Fruit fly (Drosophila melanogaster) whole organism, wandering third instar larva: ENCODE results near the gene HisRS.

Experiments
- Abd-B ChIP-seq: fragments of >200 bp; optimal IDR thresholded peaks from 2 replicates; lab custom pipeline; 2017; ENCODE audit warnings: missing biosample characterization, missing genetic modification characterization
- CG32264 ChIP-seq: fragments of 200-800 bp; sonication (Bioruptor generic); optimal IDR thresholded peaks from 2 replicates; lab custom pipeline; 2016; ENCODE audit warnings: missing biosample characterization, missing genetic modification characterization
- CrebA ChIP-seq: fragments of 200-800 bp; sonication (Bioruptor generic); optimal IDR thresholded peaks from 2 replicates; lab custom pipeline; 2016; ENCODE audit warnings: missing biosample characterization, mild to moderate bottlenecking, missing genetic modification characterization, borderline replicate concordance
- Dif ChIP-seq: fragments of 200-275, 200-300 bp; sonication (Bioruptor generic); optimal IDR thresholded peaks from 2 replicates; lab custom pipeline; 2018; ENCODE audit warnings: missing biosample characterization, missing genetic modification characterization; ENCODE audit not compliant: partially characterized antibody
- HLH106 ChIP-seq: fragments of 200-800 bp; optimal IDR thresholded peaks from 3 replicates; lab custom pipeline; 2019; ENCODE audit warnings: missing biosample characterization, mild to moderate bottlenecking, missing genetic modification characterization, moderate library complexity
- Hnf4 ChIP-seq: fragments of 200-800 bp; sonication (Bioruptor generic); optimal IDR thresholded peaks from 2 replicates; lab custom pipeline; 2016; ENCODE audit warnings: missing biosample characterization, mild to moderate bottlenecking, missing genetic modification characterization
- Hr78 ChIP-seq: fragments of >200 bp; optimal IDR thresholded peaks from 2 replicates; lab custom pipeline; 2017; ENCODE audit warnings: missing biosample characterization, missing genetic modification characterization
- Jra ChIP-seq: sonication (Bioruptor generic); optimal IDR thresholded peaks from 2 replicates; lab custom pipeline; 2016; ENCODE audit warnings: missing biosample characterization, missing genetic modification characterization
- Myc ChIP-seq: fragments of >200 bp; optimal IDR thresholded peaks from 2 replicates; lab custom pipeline; 2017
- OdsH ChIP-seq: fragments of 200-800 bp; sonication (Bioruptor generic); optimal IDR thresholded peaks from 2 replicates; lab custom pipeline; 2016; ENCODE audit warnings: missing biosample characterization, mild to moderate bottlenecking, missing genetic modification characterization
- Sp1 ChIP-seq: fragments of 200-800 bp; sonication (Bioruptor generic); optimal IDR thresholded peaks from 3 replicates; lab custom pipeline; 2019; ENCODE audit warnings: missing biosample characterization, mild to moderate bottlenecking, missing genetic modification characterization, moderate library complexity
- Vsx2 ChIP-seq: fragments of 200-300, 225-300 bp; sonication (Bioruptor generic); optimal IDR thresholded peaks from 2 replicates; lab custom pipeline; 2018; ENCODE audit warnings: missing biosample characterization, missing genetic modification characterization; ENCODE audit not compliant: partially characterized antibody
- br ChIP-seq: fragments of 200-800 bp; sonication (Bioruptor generic); optimal IDR thresholded peaks from 2 replicates; lab custom pipeline; 2016; ENCODE audit warnings: missing biosample characterization, missing genetic modification characterization
- brk ChIP-seq: fragments of 200-800 bp; sonication (Bioruptor generic); optimal IDR thresholded peaks from 2 replicates; lab custom pipeline; 2016; ENCODE audit warnings: missing biosample characterization, mild to moderate bottlenecking, missing genetic modification characterization
- dl ChIP-seq, 2 experiments: fragments of 175-275, 200-275 bp in 1 of 2; fragments of 200-275 bp in 1 of 2; sonication (Bioruptor generic); optimal IDR thresholded peaks; lab custom pipeline; 2018; ENCODE audit warnings: mild to moderate bottlenecking in 2 of 2, missing biosample characterization in 2 of 2, missing genetic modification characterization in 2 of 2, moderate library complexity in 2 of 2; ENCODE audit not compliant: partially characterized antibody in 2 of 2, insufficient read depth in 1 of 2
- dmrt93B ChIP-seq: fragments of 200-800 bp; sonication (Bioruptor generic); optimal IDR thresholded peaks from 2 replicates; lab custom pipeline; 2018; ENCODE audit warnings: missing biosample characterization, mild to moderate bottlenecking, missing genetic modification characterization
- dsf ChIP-seq: sonication (Bioruptor generic); optimal IDR thresholded peaks from 2 replicates; lab custom pipeline; 2016; ENCODE audit warnings: missing biosample characterization, missing genetic modification characterization, borderline replicate concordance
- ey ChIP-seq: fragments of 200-800 bp; sonication (Bioruptor generic); optimal IDR thresholded peaks from 2 replicates; lab custom pipeline; 2016; ENCODE audit warnings: missing biosample characterization, missing genetic modification characterization
- foxo ChIP-seq, 2 experiments: fragments of 200-800 bp; sonication (Bioruptor generic); optimal IDR thresholded peaks; 2 replicates in 1 of 2; 3 replicates in 1 of 2; lab custom pipeline; 2016 to 2017; ENCODE audit warnings: missing biosample characterization in 2 of 2, missing genetic modification characterization in 2 of 2
- fru ChIP-seq: fragments of 200-800 bp; sonication (Bioruptor generic); optimal IDR thresholded peaks from 3 replicates; lab custom pipeline; 2016; ENCODE audit warnings: missing biosample characterization, mild to moderate bottlenecking, missing genetic modification characterization
- h ChIP-seq: fragments of 200-800 bp; sonication (Bioruptor generic); optimal IDR thresholded peaks from 3 replicates; lab custom pipeline; 2016; ENCODE audit warnings: missing biosample characterization, mild to moderate bottlenecking, missing genetic modification characterization
- pan ChIP-seq: fragments of >200 bp; optimal IDR thresholded peaks from 2 replicates; lab custom pipeline; 2017
- psq ChIP-seq: fragments of 200-800 bp; sonication (Bioruptor generic); optimal IDR thresholded peaks from 3 replicates; lab custom pipeline; 2017; ENCODE audit warnings: missing biosample characterization, mild to moderate bottlenecking, missing genetic modification characterization, moderate library complexity
- rgr ChIP-seq: fragments of 200-800 bp; sonication (Bioruptor generic); optimal IDR thresholded peaks from 3 replicates; lab custom pipeline; 2016; ENCODE audit warnings: missing biosample characterization, mild to moderate bottlenecking, missing genetic modification characterization
- woc ChIP-seq: sonication (Bioruptor generic); optimal IDR thresholded peaks from 2 replicates; lab custom pipeline; 2016; ENCODE audit warnings: missing biosample characterization, mild to moderate bottlenecking, missing genetic modification characterization

HisRS gene

dm6 chrX:18524594-18525266, 9.5 kb downstream of the HisRS start:
- TF ChIP-seq rgr (no peak), Sp1 (GFP tag; lab: Kevin White, UChicago) (peak; percentile 24), foxo (GFP tag; optimal IDR thresholded peaks at IDR 0.05; lab: Kevin White, UChicago) (peak in 1 of 2 experiments; percentile 45), br (GFP tag; lab: Kevin White, UChicago) (peak; percentile 11), h (GFP tag; lab: Kevin White, UChicago) (peak; percentile 1), Hr78 (GFP tag; lab: Kevin White, UChicago) (no peak), fru (GFP tag; lab: Kevin White, UChicago) (peak; percentile 15), HLH106 (tag; lab: Kevin White, UChicago) (peak; percentile 15), dmrt93B (GFP tag; lab: Kevin White, UChicago) (peak; percentile 8)

DNA sequence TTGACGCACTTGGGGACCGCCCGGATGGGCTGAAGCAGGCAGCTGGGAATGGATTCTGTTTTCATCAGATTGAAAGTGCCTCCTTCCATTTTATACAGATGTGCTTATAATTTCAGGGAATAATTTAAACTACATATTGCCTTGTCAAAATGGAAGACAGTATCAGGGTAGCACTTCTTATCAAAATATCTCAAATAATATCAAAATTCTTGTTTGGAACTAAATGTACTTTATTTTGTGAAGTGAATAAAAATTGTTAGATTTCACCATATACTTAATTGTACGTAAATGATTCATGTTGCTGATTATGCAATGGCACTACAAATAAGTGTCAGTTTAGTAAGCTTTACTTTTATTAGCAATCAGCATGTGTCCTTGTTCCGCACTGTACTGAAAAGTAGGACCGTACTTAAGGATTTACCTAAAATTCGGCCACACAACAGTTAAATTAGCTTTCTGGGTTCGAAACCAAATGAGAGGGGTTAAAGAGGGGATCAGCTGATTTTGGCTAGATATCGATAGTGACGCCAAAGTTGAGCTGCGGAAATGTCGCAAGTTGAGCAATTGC, 13.0 kb downstream of the HisRS start, which contains the start of the genes CG15042 and CG15047:
TSS of gene CG15042 (minus strand) at position 101 of the 568 bp plus-strand sequence.
TSS of gene CG15047 (plus strand) at position 518 of the 568 bp plus-strand sequence.
- TF ChIP-seq psq (GFP tag; lab: Kevin White, UChicago): no peak
- TF ChIP-seq brk (GFP tag; lab: Kevin White, UChicago): no peak
- no peak for TF ChIP-seq woc
- TF ChIP-seq br (GFP tag; lab: Kevin White, UChicago): no peak
- no peak for TF ChIP-seq CrebA (GFP tag; lab: Kevin White, UChicago)

DNA sequence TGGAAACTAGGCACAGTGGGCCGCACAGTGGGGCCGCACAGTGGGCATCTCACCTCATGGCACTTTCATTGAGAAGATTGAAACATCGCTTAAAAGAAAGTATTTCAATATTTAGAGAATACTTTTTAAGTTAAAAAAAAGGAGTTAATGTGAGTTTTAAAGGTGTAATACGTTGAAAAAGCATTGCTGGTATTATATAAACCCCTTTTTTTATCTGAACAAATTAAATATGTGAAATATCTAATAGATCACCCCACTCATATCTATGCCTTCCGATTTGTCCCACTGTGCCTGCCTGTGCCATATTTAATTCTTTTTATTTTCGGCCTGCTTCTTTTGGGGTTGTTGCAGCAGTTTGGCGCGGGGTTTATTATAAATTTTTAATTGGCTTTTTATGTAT, 18.1 kb downstream of the HisRS start:
- TF ChIP-seq Abd-B (no peak), br (GFP tag; lab: Kevin White, UChicago) (no peak), ey (GFP tag; lab: Kevin White, UChicago) (peak; percentile 32), Hnf4 (GFP tag; lab: Kevin White, UChicago) (no peak), Jra (GFP tag; lab: Kevin White, UChicago) (no peak), Vsx2 (GFP tag; lab: Kevin White, UChicago) (no peak), foxo (GFP tag; optimal IDR thresholded peaks at IDR 0.05; lab: Kevin White, UChicago) (peak in 1 of 2 experiments; percentile 31), rgr (peak; percentile 40), pan (lab: Kevin White, UChicago) (no peak), Myc (no peak), OdsH (peak; percentile 20), Sp1 (GFP tag; lab: Kevin White, UChicago) (peak; percentile 28), psq (GFP tag; lab: Kevin White, UChicago) (peak; percentile 2), HLH106 (tag; lab: Kevin White, UChicago) (peak; percentile 19), woc (no peak), fru (GFP tag; lab: Kevin White, UChicago) (peak; percentile 31), CG32264 (GFP tag; lab: Kevin White, UChicago) (no peak), h (GFP tag; lab: Kevin White, UChicago) (peak; percentile 15)

DNA sequence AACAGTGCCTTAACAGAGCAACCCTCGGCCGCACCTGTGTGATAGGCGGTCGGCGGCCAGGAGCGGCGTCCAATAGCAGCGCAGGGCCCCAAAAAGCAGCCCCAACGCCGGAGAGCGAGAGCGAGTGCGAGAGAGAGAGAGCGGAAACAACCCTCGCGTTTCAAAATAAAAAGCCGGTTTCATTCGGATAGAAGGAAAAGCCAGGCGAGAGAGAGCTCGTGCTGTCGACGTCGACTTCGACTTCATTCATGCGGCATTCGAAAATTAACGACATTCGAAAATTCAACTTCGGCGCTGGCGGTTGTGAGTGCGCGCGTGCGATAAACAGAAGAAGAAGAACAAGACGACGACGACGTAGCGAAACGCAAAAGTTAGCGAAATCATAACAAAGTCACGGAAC, 19.2 kb downstream of the HisRS start:
- TF ChIP-seq Vsx2 (GFP tag; lab: Kevin White, UChicago) (peak; percentile 50), Hr78 (GFP tag; lab: Kevin White, UChicago) (no peak), ey (GFP tag; lab: Kevin White, UChicago) (no peak), Dif (peak; percentile 84), dl (GFP tag; optimal IDR thresholded peaks at IDR 0.05; lab: Kevin White, UChicago; ENCODE audit: insufficient read depth in 1 of 2, partially characterized antibody in 2 of 2) (peak; percentile 63 to 72)

DNA sequence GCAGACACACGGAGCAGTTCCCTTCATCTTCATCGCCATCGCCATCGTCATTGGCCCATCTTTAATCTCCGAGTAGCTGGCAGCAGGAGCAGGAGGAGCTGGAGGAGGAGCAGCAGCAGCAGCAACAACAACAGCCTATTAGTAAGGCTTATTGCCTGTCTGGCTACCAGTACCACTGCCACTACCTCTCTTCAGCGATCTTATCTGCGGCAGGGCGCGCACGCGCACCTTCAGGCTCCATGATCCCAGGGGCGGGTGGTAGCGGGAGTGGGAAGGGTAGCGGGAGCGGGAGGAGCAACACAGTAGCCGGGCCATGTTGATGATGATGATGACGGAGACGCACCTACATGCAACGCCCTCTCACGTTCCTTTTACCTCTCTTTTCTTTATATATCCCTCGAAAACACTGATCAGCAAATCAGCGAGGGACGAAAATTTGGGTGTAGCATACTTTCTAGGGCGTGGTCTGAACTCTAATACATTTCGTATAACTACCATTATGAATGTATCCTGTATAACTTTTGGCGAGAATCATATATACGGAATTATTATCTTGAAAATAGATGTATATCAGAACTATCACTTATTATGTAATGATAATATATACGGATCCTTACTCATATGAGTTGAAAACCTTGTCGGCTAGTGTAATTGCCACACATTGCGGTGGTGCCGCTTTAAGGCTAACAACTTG, 22.0 kb downstream of the HisRS start:
- TF ChIP-seq woc: peak; percentile 34
- peak; percentile 14 for TF ChIP-seq fru (GFP tag; lab: Kevin White, UChicago)
- TF ChIP-seq HLH106 (tag; lab: Kevin White, UChicago): peak; percentile 41
- TF ChIP-seq Sp1 (GFP tag; lab: Kevin White, UChicago): peak; percentile 22
- TF ChIP-seq psq (GFP tag; lab: Kevin White, UChicago): peak; percentile 37
- no peak for TF ChIP-seq brk (GFP tag; lab: Kevin White, UChicago)
- TF ChIP-seq dsf (GFP tag; lab: Kevin White, UChicago): no peak
- TF ChIP-seq, all 38 proteins: peak for 5
